Fruit fly (Drosophila melanogaster) whole organism, embryonic: Measurements from ENCODE around the gene dib.
A peak's percentile ranks its signal among the peaks of the same experiment; 100 is the strongest.

ENCODE experiments used
- ATbp ChIP-seq: fragments of 200-800 bp; sonication (Bioruptor generic); optimal IDR thresholded peaks from 2 replicates; lab custom pipeline; 2017; ENCODE audit warnings: missing biosample characterization, mild to moderate bottlenecking, missing genetic modification characterization, missing genetic modification reagents
- Asciz ChIP-seq: fragments of 200-800 bp; sonication (Bioruptor generic); optimal IDR thresholded peaks from 2 replicates; lab custom pipeline; 2017; ENCODE audit warnings: missing biosample characterization, mild to moderate bottlenecking, missing genetic modification characterization, missing genetic modification reagents
- Atf3 ChIP-seq: fragments of 200-800 bp; sonication (Bioruptor generic); optimal IDR thresholded peaks from 3 replicates; lab custom pipeline; 2016; ENCODE audit warnings: missing biosample characterization, missing genetic modification characterization
- CG10147 ChIP-seq: fragments of 200-800 bp; sonication (Bioruptor generic); optimal IDR thresholded peaks from 2 replicates; lab custom pipeline; 2019; ENCODE audit warnings: missing biosample characterization, mild to moderate bottlenecking, missing genetic modification characterization, moderate library complexity
- CG10321 ChIP-seq: fragments of 200-800 bp; sonication (Bioruptor generic); IDR thresholded peaks from 2 replicates; pipeline ENCODE4 v1.3.6; 2022; ENCODE audit warnings: missing biosample characterization, missing genetic modification characterization
- CG11723 ChIP-seq: fragments of 200-800 bp; sonication (Bioruptor generic); optimal IDR thresholded peaks from 2 replicates; lab custom pipeline; 2017; ENCODE audit warnings: missing biosample characterization, mild to moderate bottlenecking, missing genetic modification characterization
- CG12071 ChIP-seq: fragments of 200-800 bp; sonication (Bioruptor generic); optimal IDR thresholded peaks from 3 replicates; lab custom pipeline; 2018; ENCODE audit warnings: missing biosample characterization, mild to moderate bottlenecking, missing genetic modification characterization
- CG12219 ChIP-seq: fragments of 200-800 bp; sonication (Bioruptor generic); optimal IDR thresholded peaks from 3 replicates; lab custom pipeline; 2018; ENCODE audit warnings: missing biosample characterization, mild to moderate bottlenecking, missing genetic modification characterization
- CG1233 ChIP-seq: fragments of 200-800 bp; sonication (Bioruptor generic); optimal IDR thresholded peaks from 4 replicates; lab custom pipeline; 2018; ENCODE audit warnings: missing biosample characterization, mild to moderate bottlenecking, missing genetic modification characterization
- CG13775 ChIP-seq: fragments of 200-800 bp; sonication (Bioruptor generic); optimal IDR thresholded peaks from 3 replicates; lab custom pipeline; 2017; ENCODE audit warnings: missing biosample characterization, mild to moderate bottlenecking, missing genetic modification characterization
- CG14441 ChIP-seq: fragments of 200-800 bp; sonication (Bioruptor generic); IDR thresholded peaks from 2 replicates; pipeline ENCODE4 v1.3.6; 2022; ENCODE audit warnings: missing biosample characterization, missing genetic modification characterization
- CG15011 ChIP-seq: fragments of 200-800 bp; sonication (Bioruptor generic); optimal IDR thresholded peaks from 3 replicates; lab custom pipeline; 2018; ENCODE audit warnings: missing biosample characterization, mild to moderate bottlenecking, missing genetic modification characterization
- CG17912 ChIP-seq: fragments of 200-800 bp; sonication (Bioruptor generic); optimal IDR thresholded peaks from 2 replicates; lab custom pipeline; 2018; ENCODE audit warnings: missing biosample characterization, mild to moderate bottlenecking, missing genetic modification characterization
- CG2129 ChIP-seq: fragments of 200-800 bp; sonication (Bioruptor generic); IDR thresholded peaks from 2 replicates; pipeline ENCODE4 v1.3.6; 2022; ENCODE audit warnings: missing biosample characterization, missing genetic modification characterization; ENCODE audit not compliant: partially characterized antibody
- CG2712 ChIP-seq: fragments of 200-800 bp; optimal IDR thresholded peaks from 3 replicates; lab custom pipeline; 2019; ENCODE audit warnings: missing biosample characterization, mild to moderate bottlenecking, missing genetic modification characterization, moderate library complexity
- CG3065 ChIP-seq: fragments of 200-800 bp; sonication (Bioruptor generic); optimal IDR thresholded peaks from 2 replicates; lab custom pipeline; 2016; ENCODE audit warnings: missing biosample characterization, missing genetic modification characterization
- CG31388 ChIP-seq: fragments of 200-800 bp; sonication (Bioruptor generic); optimal IDR thresholded peaks from 2 replicates; lab custom pipeline; 2016; ENCODE audit warnings: missing biosample characterization, missing genetic modification characterization
- CG32532 ChIP-seq: fragments of 200-800 bp; sonication (Bioruptor generic); IDR thresholded peaks from 2 replicates; pipeline ENCODE4 v1.3.6; 2022; ENCODE audit warnings: missing biosample characterization, missing genetic modification characterization
- CG33557 ChIP-seq: fragments of 200-800 bp; sonication (Bioruptor generic); optimal IDR thresholded peaks from 2 replicates; lab custom pipeline; 2019; ENCODE audit warnings: missing biosample characterization, mild to moderate bottlenecking, missing genetic modification characterization, moderate library complexity
- CG34376 ChIP-seq: fragments of 200-800 bp; sonication (Bioruptor generic); optimal IDR thresholded peaks from 2 replicates; lab custom pipeline; 2018; ENCODE audit warnings: missing biosample characterization, mild to moderate bottlenecking, missing genetic modification characterization
- CG3847 ChIP-seq: fragments of 200-800 bp; sonication (Bioruptor generic); IDR thresholded peaks from 2 replicates; pipeline ENCODE4 v1.3.6; 2022; ENCODE audit warnings: missing biosample characterization, missing genetic modification characterization
- CG42726 ChIP-seq: fragments of 200-800 bp; sonication (Bioruptor generic); IDR thresholded peaks from 2 replicates; pipeline ENCODE4 v1.3.6; 2022; ENCODE audit warnings: missing biosample characterization, missing genetic modification characterization; ENCODE audit not compliant: partially characterized antibody
- CG6254 ChIP-seq: fragments of 200-800 bp; sonication (Bioruptor generic); optimal IDR thresholded peaks from 3 replicates; lab custom pipeline; 2017; ENCODE audit warnings: mild to moderate bottlenecking, missing biosample characterization, missing genetic modification reagents, missing genetic modification characterization
- CG7271 ChIP-seq: fragments of 200-800 bp; sonication (Bioruptor generic); optimal IDR thresholded peaks from 2 replicates; lab custom pipeline; 2018; ENCODE audit warnings: missing biosample characterization, mild to moderate bottlenecking, missing genetic modification characterization, moderate library complexity
- CG7839 ChIP-seq: fragments of 200-800 bp; sonication (Bioruptor generic); optimal IDR thresholded peaks from 3 replicates; lab custom pipeline; 2018; ENCODE audit warnings: missing biosample characterization, mild to moderate bottlenecking, missing genetic modification characterization, moderate library complexity
- CG8290 ChIP-seq, 3 experiments: fragments of 200-800 bp; sonication (Bioruptor generic); optimal IDR thresholded peaks; 2 replicates each; lab custom pipeline; 2016 to 2019; ENCODE audit warnings: missing biosample characterization in 3 of 3, missing genetic modification characterization in 3 of 3, mild to moderate bottlenecking in 2 of 3, moderate library complexity in 1 of 3
- CG9727 ChIP-seq: fragments of 200-800 bp; sonication (Bioruptor generic); optimal IDR thresholded peaks from 3 replicates; lab custom pipeline; 2017; ENCODE audit warnings: missing biosample characterization, mild to moderate bottlenecking, missing genetic modification characterization
- Doc2 ChIP-seq: fragments of 200-800 bp; sonication (Bioruptor generic); IDR thresholded peaks from 2 replicates; pipeline ENCODE4 v1.3.6; 2022; ENCODE audit warnings: missing biosample characterization, missing genetic modification characterization
- Drgx ChIP-seq: fragments of 200-800 bp; sonication (Bioruptor generic); IDR thresholded peaks from 2 replicates; pipeline ENCODE4 v1.3.6; 2022; ENCODE audit warnings: missing biosample characterization, missing genetic modification characterization
- Ets97D ChIP-seq: fragments of 200-800 bp; sonication (Bioruptor generic); optimal IDR thresholded peaks from 3 replicates; lab custom pipeline; 2016; ENCODE audit warnings: missing biosample characterization, missing genetic modification characterization
- Fer1 ChIP-seq: fragments of 200-800 bp; sonication (Bioruptor generic); optimal IDR thresholded peaks from 2 replicates; lab custom pipeline; 2017; ENCODE audit warnings: missing biosample characterization, mild to moderate bottlenecking, missing genetic modification characterization
- GATAe ChIP-seq: fragments of 200-800 bp; sonication (Bioruptor generic); conservative IDR thresholded peaks from 2 replicates; pipeline ENCODE4 v1.3.6; 2022; ENCODE audit warnings: missing biosample characterization, missing genetic modification characterization
- Mrtf ChIP-seq: fragments of 200-800 bp; sonication (Bioruptor generic); IDR thresholded peaks from 3 replicates; pipeline ENCODE4 v1.3.6; 2022; ENCODE audit warnings: missing biosample characterization, missing genetic modification characterization
- Oli ChIP-seq: fragments of 200-800 bp; sonication (Bioruptor generic); optimal IDR thresholded peaks from 2 replicates; lab custom pipeline; 2018; ENCODE audit warnings: missing biosample characterization, mild to moderate bottlenecking, missing genetic modification characterization, moderate library complexity
- Sox100B ChIP-seq: fragments of 200-800 bp; sonication (Bioruptor generic); optimal IDR thresholded peaks from 3 replicates; lab custom pipeline; 2018; ENCODE audit warnings: missing biosample characterization, mild to moderate bottlenecking, missing genetic modification characterization
- Usf ChIP-seq: fragments of 200-800 bp; sonication (Bioruptor generic); optimal IDR thresholded peaks from 2 replicates; lab custom pipeline; 2017; ENCODE audit warnings: missing genotype, missing biosample characterization, missing genetic modification characterization
- bcd ChIP-seq: fragments of 200-800 bp; sonication (Bioruptor generic); optimal IDR thresholded peaks from 2 replicates; lab custom pipeline; 2017; ENCODE audit warnings: missing biosample characterization, mild to moderate bottlenecking, missing genetic modification characterization
- caup ChIP-seq: fragments of 200-800 bp; sonication (Bioruptor generic); optimal IDR thresholded peaks from 3 replicates; lab custom pipeline; 2017; ENCODE audit warnings: missing biosample characterization, mild to moderate bottlenecking, missing genetic modification characterization, moderate library complexity; ENCODE audit not compliant: severe bottlenecking
- crc ChIP-seq: fragments of 200-800 bp; sonication (Bioruptor generic); optimal IDR thresholded peaks from 2 replicates; lab custom pipeline; 2016; ENCODE audit warnings: missing biosample characterization, missing genetic modification characterization
- fu2 ChIP-seq: fragments of 200-800 bp; sonication (Bioruptor generic); optimal IDR thresholded peaks from 2 replicates; lab custom pipeline; 2016; ENCODE audit warnings: missing biosample characterization, missing genetic modification characterization
- gro ChIP-seq: fragments of 200-800 bp; sonication (Bioruptor generic); optimal IDR thresholded peaks from 2 replicates; lab custom pipeline; 2016; ENCODE audit warnings: missing biosample characterization, missing genetic modification characterization
- ham ChIP-seq: fragments of 200-800 bp; sonication (Bioruptor generic); IDR thresholded peaks from 2 replicates; pipeline ENCODE4 v1.3.6; 2022; ENCODE audit warnings: missing biosample characterization, missing genetic modification characterization
- jigr1 ChIP-seq: fragments of 200-800 bp; sonication (Bioruptor generic); IDR thresholded peaks from 3 replicates; pipeline ENCODE4 v1.3.6; 2022; ENCODE audit warnings: missing biosample characterization, missing genetic modification characterization
- mam ChIP-seq: fragments of 200-800 bp; sonication (Bioruptor generic); optimal IDR thresholded peaks from 3 replicates; lab custom pipeline; 2016; ENCODE audit warnings: missing biosample characterization, missing genetic modification characterization
- org-1 ChIP-seq: fragments of 200-800 bp; sonication (Bioruptor generic); optimal IDR thresholded peaks from 2 replicates; lab custom pipeline; 2017; ENCODE audit warnings: missing biosample characterization, missing genetic modification characterization
- pan ChIP-seq, 4 experiments: fragments of >200 bp in 3 of 4; fragments of 200-800 bp in 1 of 4; sonication (Bioruptor generic) in 1 of 4; optimal IDR thresholded peaks in 3 of 4; IDR thresholded peaks in 1 of 4; 2 replicates each; pipeline versions ENCODE4 v1.3.6 to Lab custom; 2017 to 2022; ENCODE audit warnings: missing biosample characterization in 2 of 4, missing genetic modification characterization in 2 of 4, mixed read lengths in 1 of 4
- stwl ChIP-seq: fragments of 200-800 bp; sonication (Bioruptor generic); optimal IDR thresholded peaks from 3 replicates; lab custom pipeline; 2018; ENCODE audit warnings: missing biosample characterization, mild to moderate bottlenecking, missing genetic modification characterization, moderate library complexity
- tgo ChIP-seq: fragments of 200-800 bp; sonication (Bioruptor generic); IDR thresholded peaks from 3 replicates; pipeline ENCODE4 v1.3.6; 2022; ENCODE audit warnings: missing biosample characterization, missing genetic modification characterization
- zen ChIP-seq: fragments of 200-800 bp; sonication (Bioruptor generic); optimal IDR thresholded peaks from 3 replicates; lab custom pipeline; 2018; ENCODE audit warnings: missing biosample characterization, mild to moderate bottlenecking, missing genetic modification characterization, moderate library complexity

dib gene

DNA sequence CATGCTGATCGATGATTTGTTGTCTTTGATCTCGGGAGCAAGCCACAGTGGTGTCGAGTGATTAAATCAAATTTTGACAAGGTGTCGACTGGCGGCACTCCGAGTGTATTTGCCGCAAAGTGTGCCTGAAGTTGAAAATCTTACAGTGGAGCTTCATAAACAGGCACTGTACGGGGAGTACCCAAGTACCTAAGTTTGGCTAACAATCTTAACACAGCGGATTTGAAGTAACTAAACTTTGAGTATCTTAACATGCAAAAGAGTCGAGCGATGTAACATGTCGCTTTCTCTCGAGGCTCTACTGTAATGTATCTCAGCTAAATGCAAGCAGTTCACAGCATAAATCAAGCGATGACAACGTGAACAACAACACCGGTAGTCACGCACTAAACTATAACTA is 45.3 kb upstream of the dib start (continued):
- peak; percentile 21 for TF ChIP-seq CG11723 (GFP tag; lab: Kevin White, UChicago)
- TF ChIP-seq Oli: peak; percentile 65
- TF ChIP-seq Asciz (GFP tag; lab: Kevin White, UChicago): no peak
- no peak for TF ChIP-seq caup (GFP tag; lab: Kevin White, UChicago)
- peak; percentile 39; the same call in 1 of the 2 replicates for TF ChIP-seq CG3847 (GFP tag; lab: Robert Waterston, UW)
- peak; percentile 83 for TF ChIP-seq CG2712
- peak; percentile 53 for TF ChIP-seq Drgx (GFP tag; lab: Robert Waterston, UW)
- TF ChIP-seq CG33557: peak; percentile 68
- TF ChIP-seq CG12071: peak; percentile 25
- TF ChIP-seq GATAe (GFP tag; lab: Robert Waterston, UW): no peak
- peak; percentile 28 for TF ChIP-seq CG31388 (GFP tag; lab: Kevin White, UChicago)
- peak; percentile 33 for TF ChIP-seq Usf
- peak; percentile 39 for TF ChIP-seq mam (GFP tag; lab: Kevin White, UChicago)
- TF ChIP-seq CG9727 (GFP tag; lab: Kevin White, UChicago): peak; percentile 68
- no peak for TF ChIP-seq crc (GFP tag; lab: Kevin White, UChicago)
- TF ChIP-seq CG34376: no peak
- no peak for TF ChIP-seq CG42726
- peak; percentile 21 for TF ChIP-seq org-1 (GFP tag; lab: Kevin White, UChicago)
- no peak for TF ChIP-seq gro (GFP tag; lab: Kevin White, UChicago)
- peak; percentile 62 for TF ChIP-seq ATbp (GFP tag; lab: Kevin White, UChicago)
- peak; percentile 60; the same call in 1 of the 2 replicates for TF ChIP-seq CG14441 (GFP tag; lab: Robert Waterston, UW)
- TF ChIP-seq CG13775 (GFP tag; lab: Kevin White, UChicago): peak; percentile 42
- peak; percentile 65 for TF ChIP-seq CG12219 (GFP tag; lab: Kevin White, UChicago)
- TF ChIP-seq pan (optimal IDR thresholded peaks at IDR 0.05; lab: Kevin White, UChicago): no peak
- TF ChIP-seq pan (GFP tag; optimal IDR thresholded peaks at IDR 0.05 in 1 of 2, IDR thresholded peaks at IDR 0.05 in 1 of 2): peak in 1 of 2 experiments; percentile 71
- peak; percentile 85 for TF ChIP-seq zen (tag; lab: Kevin White, UChicago)
- TF ChIP-seq Sox100B (GFP tag; lab: Kevin White, UChicago): peak; percentile 25
- peak; percentile 15 for TF ChIP-seq stwl (tag; lab: Kevin White, UChicago)
- TF ChIP-seq CG32532 (GFP tag; lab: Robert Waterston, UW): 0 out of 2 replicates have a peak, but pooled peaks have one; percentile 19
- TF ChIP-seq Doc2 (GFP tag; lab: Robert Waterston, UW): no peak
- peak; percentile 66 for TF ChIP-seq Atf3
- TF ChIP-seq fu2 (GFP tag; lab: Kevin White, UChicago): no peak
- no peak for TF ChIP-seq CG10147 (GFP tag; lab: Kevin White, UChicago)
- TF ChIP-seq CG10321: no peak
- peak; percentile 61; the same call in 1 of the 3 replicates for TF ChIP-seq Mrtf (GFP tag; lab: Robert Waterston, UW)
- TF ChIP-seq ham (GFP tag; lab: Robert Waterston, UW): no peak
- no peak for TF ChIP-seq Fer1 (GFP tag; lab: Kevin White, UChicago)
- peak; percentile 70 for TF ChIP-seq CG7271 (tag; lab: Kevin White, UChicago)
- no peak for TF ChIP-seq CG17912
- TF ChIP-seq CG6254 (GFP tag; lab: Kevin White, UChicago): peak; percentile 66
- peak; percentile 70 for TF ChIP-seq CG7839 (tag; lab: Kevin White, UChicago)
- no peak for TF ChIP-seq CG2129 (GFP tag; lab: Robert Waterston, UW)
- TF ChIP-seq CG1233 (GFP tag; lab: Kevin White, UChicago): peak; percentile 60
- TF ChIP-seq CG15011: no peak
- TF ChIP-seq bcd (GFP tag; lab: Kevin White, UChicago): peak; percentile 46
- TF ChIP-seq CG3065 (GFP tag; lab: Kevin White, UChicago): no peak
- TF ChIP-seq Ets97D: peak; percentile 4
- TF ChIP-seq tgo (GFP tag; lab: Robert Waterston, UW): peak; percentile 59
- peak; percentile 36; the same call in 1 of the 3 replicates for TF ChIP-seq jigr1 (GFP tag; lab: Robert Waterston, UW)
- TF ChIP-seq CG8290 (GFP tag; optimal IDR thresholded peaks at IDR 0.05; lab: Kevin White, UChicago): peak; percentile 46
- peak in 1 of 2 experiments; percentile 67 for TF ChIP-seq CG8290 (tag; optimal IDR thresholded peaks at IDR 0.05; lab: Kevin White, UChicago)
